Worm (Caenorhabditis elegans) whole organism, L3 larva: ENCODE measurements around the gene pef-1.

Source experiments
- R02D3.7 ChIP-seq: fragments of 150-350 bp; optimal IDR thresholded peaks from 2 replicates; lab custom pipeline; 2014; ENCODE audit warnings: missing biosample characterization, missing genetic modification characterization
- ZK546.5 ChIP-seq: sonication (generic microtip); optimal IDR thresholded peaks from 2 replicates; lab custom pipeline; 2017; ENCODE audit warnings: missing biosample characterization, missing genetic modification characterization
- aly-2 ChIP-seq: fragments of 150-350 bp; optimal IDR thresholded peaks from 2 replicates; lab custom pipeline; 2014; ENCODE audit warnings: missing biosample characterization, missing genetic modification characterization
- ama-1 ChIP-seq: fragments of 150-350 bp; optimal IDR thresholded peaks from 2 replicates; lab custom pipeline; 2018
- ceh-16 ChIP-seq: sonication (generic microtip); optimal IDR thresholded peaks from 2 replicates; lab custom pipeline; 2017; ENCODE audit warnings: missing biosample characterization, missing genetic modification characterization
- ceh-28 ChIP-seq: fragments of 150-350 bp; optimal IDR thresholded peaks from 2 replicates; lab custom pipeline; 2014; ENCODE audit warnings: missing biosample characterization, missing genetic modification reagents, missing genetic modification characterization
- ceh-82 ChIP-seq: fragments of 150-350 bp; optimal IDR thresholded peaks from 2 replicates; lab custom pipeline; 2014; ENCODE audit warnings: missing biosample characterization, missing genetic modification characterization
- ceh-9 ChIP-seq: sonication (generic microtip); optimal IDR thresholded peaks from 2 replicates; lab custom pipeline; 2018; ENCODE audit warnings: missing biosample characterization, missing genetic modification characterization
- daf-12 ChIP-seq: fragments of 150-350 bp; optimal IDR thresholded peaks from 2 replicates; lab custom pipeline; 2014; ENCODE audit warnings: missing biosample characterization, missing genetic modification reagents, missing genetic modification characterization
- egl-27 ChIP-seq: sonication (generic microtip); optimal IDR thresholded peaks from 4 replicates; lab custom pipeline; 2017; ENCODE audit warnings: missing biosample characterization, missing genetic modification reagents, missing genetic modification characterization
- egl-5 ChIP-seq: fragments of 150-350 bp; optimal IDR thresholded peaks from 2 replicates; lab custom pipeline; 2017; ENCODE audit warnings: missing biosample characterization, missing genetic modification reagents, missing genetic modification characterization, inconsistent platforms
- elt-1 ChIP-seq: fragments of 150-350 bp; optimal IDR thresholded peaks from 2 replicates; lab custom pipeline; 2014; ENCODE audit warnings: missing biosample characterization, missing genetic modification characterization
- elt-2 ChIP-seq: sonication (generic microtip); optimal IDR thresholded peaks from 2 replicates; lab custom pipeline; 2016; ENCODE audit warnings: missing genetic modification reagents, mild to moderate bottlenecking, missing genetic modification characterization, missing compliant biosample characterization
- elt-3 ChIP-seq, 3 experiments: fragments of 150-350 bp in 1 of 3; sonication (generic microtip) in 2 of 3; optimal IDR thresholded peaks; 2 replicates in 2 of 3; 4 replicates in 1 of 3; lab custom pipeline; 2014 to 2017; ENCODE audit warnings: missing biosample characterization in 3 of 3, missing genetic modification characterization in 3 of 3
- eor-1 ChIP-seq, 2 experiments: fragments of 150-350 bp; optimal IDR thresholded peaks; 2 replicates each; lab custom pipeline; 2014 to 2018; ENCODE audit warnings: missing biosample characterization in 2 of 2, missing genetic modification characterization in 2 of 2
- fkh-10 ChIP-seq: sonication (generic microtip); optimal IDR thresholded peaks from 2 replicates; lab custom pipeline; 2017; ENCODE audit warnings: missing biosample characterization, missing genetic modification reagents, missing genetic modification characterization
- fkh-2 ChIP-seq: fragments of 150-350 bp; optimal IDR thresholded peaks from 2 replicates; lab custom pipeline; 2014; ENCODE audit warnings: missing biosample characterization, missing genetic modification reagents, missing genetic modification characterization
- fos-1 ChIP-seq: fragments of 150-350 bp; optimal IDR thresholded peaks from 2 replicates; lab custom pipeline; 2014; ENCODE audit warnings: missing biosample characterization, missing genetic modification characterization
- hmg-11 ChIP-seq: sonication (generic microtip); optimal IDR thresholded peaks from 2 replicates; lab custom pipeline; 2016; ENCODE audit warnings: missing genetic modification characterization, missing compliant biosample characterization
- jun-1 ChIP-seq: fragments of 150-350 bp; optimal IDR thresholded peaks from 2 replicates; lab custom pipeline; 2014; ENCODE audit warnings: missing biosample characterization, missing genetic modification reagents, missing genetic modification characterization
- lin-15B ChIP-seq: fragments of 150-350 bp; optimal IDR thresholded peaks from 2 replicates; lab custom pipeline; 2014; ENCODE audit warnings: missing biosample characterization, missing genetic modification characterization
- lin-39 ChIP-seq: fragments of 150-350 bp; optimal IDR thresholded peaks from 2 replicates; lab custom pipeline; 2018; ENCODE audit warnings: missing biosample characterization, missing genetic modification reagents, missing genetic modification characterization
- lsy-12 ChIP-seq: sonication (generic microtip); optimal IDR thresholded peaks from 2 replicates; lab custom pipeline; 2016; ENCODE audit warnings: mild to moderate bottlenecking, missing genetic modification characterization, missing compliant biosample characterization
- mdl-1 ChIP-seq: fragments of 150-350 bp; optimal IDR thresholded peaks from 2 replicates; lab custom pipeline; 2014; ENCODE audit warnings: missing biosample characterization, missing genetic modification characterization
- mml-1 ChIP-seq: fragments of 150-350 bp; sonication (generic microtip); optimal IDR thresholded peaks from 3 replicates; lab custom pipeline; 2014; ENCODE audit warnings: missing biosample characterization, missing genetic modification characterization
- nfya-1 ChIP-seq: sonication (generic microtip); optimal IDR thresholded peaks from 2 replicates; lab custom pipeline; 2017; ENCODE audit warnings: missing genetic modification characterization, mild to moderate bottlenecking, missing compliant biosample characterization, antibody characterized with exemption, moderate library complexity; ENCODE audit not compliant: insufficient read depth
- nhr-11 ChIP-seq: fragments of 150-350 bp; optimal IDR thresholded peaks from 2 replicates; lab custom pipeline; 2014; ENCODE audit warnings: missing biosample characterization, missing genetic modification characterization
- nhr-12 ChIP-seq: fragments of 150-350 bp; optimal IDR thresholded peaks from 2 replicates; lab custom pipeline; 2014; ENCODE audit warnings: missing biosample characterization, missing genetic modification characterization
- nhr-23 ChIP-seq: fragments of 150-350 bp; optimal IDR thresholded peaks from 2 replicates; lab custom pipeline; 2014; ENCODE audit warnings: missing biosample characterization, missing genetic modification reagents, missing genetic modification characterization
- nhr-237 ChIP-seq: fragments of 150-350 bp; optimal IDR thresholded peaks from 2 replicates; lab custom pipeline; 2014; ENCODE audit warnings: missing biosample characterization, missing genetic modification characterization
- nhr-25 ChIP-seq: sonication (generic microtip); optimal IDR thresholded peaks from 2 replicates; lab custom pipeline; 2017; ENCODE audit warnings: missing biosample characterization, missing genetic modification characterization
- nhr-28 ChIP-seq: fragments of 150-350 bp; optimal IDR thresholded peaks from 2 replicates; lab custom pipeline; 2014; ENCODE audit warnings: missing biosample characterization, missing genetic modification characterization
- nhr-43 ChIP-seq: sonication (generic microtip); optimal IDR thresholded peaks from 2 replicates; lab custom pipeline; 2016; ENCODE audit warnings: mild to moderate bottlenecking, missing genetic modification characterization, missing compliant biosample characterization; ENCODE audit not compliant: poor library complexity, severe bottlenecking
- nhr-67 ChIP-seq: fragments of 150-350 bp; optimal IDR thresholded peaks from 2 replicates; lab custom pipeline; 2014; ENCODE audit warnings: missing biosample characterization, missing genetic modification characterization
- nhr-76 ChIP-seq: fragments of 150-350 bp; sonication (generic microtip); optimal IDR thresholded peaks from 5 replicates; lab custom pipeline; 2014; ENCODE audit warnings: missing biosample characterization, missing genetic modification characterization
- nhr-77 ChIP-seq: fragments of 150-350 bp; optimal IDR thresholded peaks from 2 replicates; lab custom pipeline; 2014; ENCODE audit warnings: missing biosample characterization, missing genetic modification characterization
- pha-4 ChIP-seq: fragments of 150-350 bp; optimal IDR thresholded peaks from 2 replicates; lab custom pipeline; 2014; ENCODE audit warnings: missing biosample characterization, missing genetic modification reagents, missing genetic modification characterization
- pqm-1 ChIP-seq: fragments of 150-350 bp; optimal IDR thresholded peaks from 2 replicates; lab custom pipeline; 2017; ENCODE audit warnings: missing biosample characterization, missing genetic modification characterization, inconsistent platforms
- sea-2 ChIP-seq: fragments of 150-350 bp; sonication (generic microtip); optimal IDR thresholded peaks from 4 replicates; lab custom pipeline; 2014; ENCODE audit warnings: missing biosample characterization, missing genetic modification reagents, missing genetic modification characterization
- skn-1 ChIP-seq: fragments of 150-350 bp; optimal IDR thresholded peaks from 2 replicates; lab custom pipeline; 2014; ENCODE audit warnings: missing biosample characterization, missing genetic modification characterization
- snpc-4 ChIP-seq: fragments of 150-350 bp; optimal IDR thresholded peaks from 2 replicates; lab custom pipeline; 2014; ENCODE audit warnings: missing biosample characterization, missing genetic modification characterization
- tbx-2 ChIP-seq: sonication (generic microtip); optimal IDR thresholded peaks from 2 replicates; lab custom pipeline; 2016; ENCODE audit warnings: mild to moderate bottlenecking, missing genetic modification characterization, missing compliant biosample characterization
- unc-39 ChIP-seq: sonication (generic microtip); optimal IDR thresholded peaks from 4 replicates; lab custom pipeline; 2017; ENCODE audit warnings: missing biosample characterization, missing genetic modification characterization
- unc-62 ChIP-seq: fragments of 150-350 bp; sonication (generic microtip); optimal IDR thresholded peaks from 4 replicates; lab custom pipeline; 2014; ENCODE audit warnings: missing biosample characterization, missing genetic modification reagents, missing genetic modification characterization
- zag-1 ChIP-seq: fragments of 150-350 bp; optimal IDR thresholded peaks from 2 replicates; lab custom pipeline; 2014; ENCODE audit warnings: missing biosample characterization, missing genetic modification characterization
- ztf-11 ChIP-seq: fragments of 150-350 bp; optimal IDR thresholded peaks from 2 replicates; lab custom pipeline; 2014; ENCODE audit warnings: missing biosample characterization, missing genetic modification characterization
- ztf-4 ChIP-seq: fragments of 150-350 bp; optimal IDR thresholded peaks from 2 replicates; lab custom pipeline; 2014; ENCODE audit warnings: missing biosample characterization, missing genetic modification characterization

Gene pef-1

ce11 chrIII:887874-888299 lies 38.2 kb downstream of the pef-1 start:
- peak; percentile 60 for TF ChIP-seq egl-5
- peak; percentile 81 for TF ChIP-seq lin-39 (tag; lab: Kevin White, UChicago)
- TF ChIP-seq hmg-11 (tag; lab: Kevin White, UChicago), result peak; percentile 71
- TF ChIP-seq unc-39, result no peak
- peak; percentile 31 for TF ChIP-seq jun-1 (tag; lab: Kevin White, UChicago)
- no peak for TF ChIP-seq daf-12 (tag; lab: Kevin White, UChicago)
- TF ChIP-seq elt-1, result no peak
- TF ChIP-seq pha-4 (tag; lab: Kevin White, UChicago), result peak; percentile 46
- TF ChIP-seq aly-2 (tag; lab: Kevin White, UChicago), result no peak
- no peak for TF ChIP-seq nhr-28 (tag; lab: Kevin White, UChicago)
- TF ChIP-seq nhr-11 (tag; lab: Kevin White, UChicago), result no peak
- peak; percentile 2 for TF ChIP-seq nhr-25 (tag; lab: Kevin White, UChicago)
- TF ChIP-seq fos-1 (tag; lab: Kevin White, UChicago), result no peak
- no peak for TF ChIP-seq nhr-67 (tag; lab: Kevin White, UChicago)
- no peak for TF ChIP-seq nhr-237
- TF ChIP-seq skn-1 (tag; lab: Kevin White, UChicago), result peak; percentile 41
- TF ChIP-seq nhr-43 (tag; lab: Kevin White, UChicago), result no peak
- TF ChIP-seq ceh-28, result peak; percentile 89
- TF ChIP-seq R02D3.7, result no peak
- TF ChIP-seq mdl-1, result peak; percentile 48
- no peak for TF ChIP-seq elt-3 (tag; optimal IDR thresholded peaks at IDR 0.05; lab: Kevin White, UChicago)
- TF ChIP-seq nfya-1 (tag; lab: Kevin White, UChicago), result peak; percentile 82
- TF ChIP-seq pqm-1 (tag; lab: Kevin White, UChicago), result peak; percentile 8
- no peak for TF ChIP-seq unc-62
- TF ChIP-seq nhr-23 (tag; lab: Kevin White, UChicago), result peak; percentile 60
- no peak for TF ChIP-seq nhr-77
- peak; percentile 40 for TF ChIP-seq lin-15B (tag; lab: Kevin White, UChicago)
- TF ChIP-seq tbx-2 (tag; lab: Kevin White, UChicago), result peak; percentile 37
- peak; percentile 66 for TF ChIP-seq elt-2
- no peak for TF ChIP-seq ceh-16
- TF ChIP-seq fkh-10 (GFP tag; lab: Kevin White, UChicago), result peak; percentile 33
- no peak for TF ChIP-seq eor-1 (tag; optimal IDR thresholded peaks at IDR 0.05; lab: Kevin White, UChicago)
- TF ChIP-seq egl-27 (tag; lab: Kevin White, UChicago), result peak; percentile 50
- TF ChIP-seq ama-1, result peak; percentile 45
- no peak for TF ChIP-seq zag-1 (tag; lab: Kevin White, UChicago)
- no peak for TF ChIP-seq fkh-2 (tag; lab: Kevin White, UChicago)
- TF ChIP-seq snpc-4 (tag; lab: Kevin White, UChicago), result peak; percentile 76
- TF ChIP-seq ZK546.5 (tag; lab: Kevin White, UChicago), result no peak
- TF ChIP-seq nhr-76, result no peak
- no peak for TF ChIP-seq ceh-9
- TF ChIP-seq mml-1, result no peak
- TF ChIP-seq sea-2 (GFP tag; lab: Kevin White, UChicago), result peak; percentile 79
- no peak for TF ChIP-seq ztf-4 (tag; lab: Kevin White, UChicago)
- TF ChIP-seq nhr-12 (tag; lab: Kevin White, UChicago), result no peak
- no peak for TF ChIP-seq ztf-11 (tag; lab: Kevin White, UChicago)
- TF ChIP-seq lsy-12 (tag; lab: Kevin White, UChicago), result no peak
- TF ChIP-seq ceh-82 (tag; lab: Kevin White, UChicago), result no peak

DNA sequence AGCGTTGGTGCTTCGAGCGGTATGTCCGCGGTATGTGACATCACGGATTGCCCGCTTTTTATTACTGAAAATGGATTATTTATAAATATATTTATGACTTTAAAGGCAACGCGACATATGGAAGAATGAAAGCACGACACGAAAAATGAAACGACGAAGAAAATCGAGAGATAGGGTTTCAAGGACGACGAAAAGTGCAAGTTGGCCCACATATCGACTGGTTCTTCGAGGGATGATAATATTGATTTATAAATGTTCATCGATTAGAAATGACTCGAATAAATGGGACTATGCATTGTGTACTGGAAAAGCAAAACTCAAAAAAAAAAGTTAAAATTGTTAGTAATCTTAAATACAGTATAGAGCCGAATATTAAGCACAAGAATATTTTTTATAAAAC lies 39.4 kb downstream of the pef-1 start, which contains the start of gene zer-1:
Gene zer-1 (minus strand): TSS at position 68 of the 400 bp plus-strand sequence.
- TF ChIP-seq zag-1 (tag; lab: Kevin White, UChicago) (no peak), elt-3 (tag; optimal IDR thresholded peaks at IDR 0.05; lab: Kevin White, UChicago) (no peak), ceh-82 (tag; lab: Kevin White, UChicago) (no peak), unc-39 (no peak), lin-15B (tag; lab: Kevin White, UChicago) (no peak), nhr-77 (no peak), ama-1 (peak; percentile 21), lin-39 (tag; lab: Kevin White, UChicago) (no peak), ceh-28 (peak; percentile 67), nhr-23 (tag; lab: Kevin White, UChicago) (peak; percentile 37), pqm-1 (tag; lab: Kevin White, UChicago) (no peak), ztf-11 (tag; lab: Kevin White, UChicago) (no peak), nhr-25 (tag; lab: Kevin White, UChicago) (peak; percentile 24), ZK546.5 (tag; lab: Kevin White, UChicago) (no peak)
